Fruit fly (Drosophila melanogaster) whole organism, embryonic: ENCODE measurements around the gene CG42538.

Experiments
- Bgb ChIP-seq: fragments of 200-800 bp; sonication (Bioruptor generic); IDR thresholded peaks from 2 replicates; pipeline ENCODE4 v1.3.6; 2022; ENCODE audit warnings: missing biosample characterization, missing genetic modification characterization; ENCODE audit not compliant: partially characterized antibody
- CG10267 ChIP-seq: fragments of 200-800 bp; sonication (Bioruptor generic); optimal IDR thresholded peaks from 2 replicates; lab custom pipeline; 2018; ENCODE audit warnings: missing biosample characterization, mild to moderate bottlenecking, missing genetic modification characterization, moderate library complexity
- CG11398 ChIP-seq: fragments of 200-800 bp; sonication (Bioruptor generic); optimal IDR thresholded peaks from 2 replicates; lab custom pipeline; 2016; ENCODE audit warnings: missing biosample characterization, missing genetic modification characterization
- CG12071 ChIP-seq: fragments of 200-800 bp; sonication (Bioruptor generic); optimal IDR thresholded peaks from 3 replicates; lab custom pipeline; 2018; ENCODE audit warnings: missing biosample characterization, mild to moderate bottlenecking, missing genetic modification characterization
- CG14441 ChIP-seq: fragments of 200-800 bp; sonication (Bioruptor generic); IDR thresholded peaks from 2 replicates; pipeline ENCODE4 v1.3.6; 2022; ENCODE audit warnings: missing biosample characterization, missing genetic modification characterization
- CG18599 ChIP-seq: fragments of 200-800 bp; sonication (Bioruptor generic); optimal IDR thresholded peaks from 3 replicates; lab custom pipeline; 2017; ENCODE audit warnings: missing biosample characterization, missing genetic modification characterization, mild to moderate bottlenecking, moderate library complexity, missing genetic modification reagents
- CG32532 ChIP-seq: fragments of 200-800 bp; sonication (Bioruptor generic); IDR thresholded peaks from 2 replicates; pipeline ENCODE4 v1.3.6; 2022; ENCODE audit warnings: missing biosample characterization, missing genetic modification characterization
- CG34422 ChIP-seq: fragments of 200-800 bp; sonication (Bioruptor generic); IDR thresholded peaks from 3 replicates; pipeline ENCODE4 v1.3.6; 2022; ENCODE audit warnings: missing biosample characterization, missing genetic modification characterization
- CG4328 ChIP-seq: fragments of 200-800 bp; sonication (Bioruptor generic); optimal IDR thresholded peaks from 3 replicates; lab custom pipeline; 2017; ENCODE audit warnings: missing biosample characterization, missing genetic modification reagents, missing genetic modification characterization
- CG6689 ChIP-seq: fragments of 200-800 bp; sonication (Bioruptor generic); IDR thresholded peaks from 2 replicates; pipeline ENCODE4 v1.3.6; 2022; ENCODE audit warnings: missing biosample characterization, missing genetic modification characterization
- CG6791 ChIP-seq: fragments of 200-800 bp; sonication (Bioruptor generic); IDR thresholded peaks from 3 replicates; pipeline ENCODE4 v1.3.6; 2022; ENCODE audit warnings: missing biosample characterization, missing genetic modification characterization; ENCODE audit not compliant: partially characterized antibody
- CG8924 ChIP-seq: fragments of 200-800 bp; optimal IDR thresholded peaks from 3 replicates; lab custom pipeline; 2019; ENCODE audit warnings: missing biosample characterization, mild to moderate bottlenecking, missing genetic modification characterization, moderate library complexity
- CkIIα-i1 ChIP-seq: fragments of 200-800 bp; sonication (Bioruptor generic); IDR thresholded peaks from 2 replicates; pipeline ENCODE4 v1.3.6; 2022; ENCODE audit warnings: missing biosample characterization, missing genetic modification characterization
- D19A ChIP-seq: fragments of 200-800 bp; optimal IDR thresholded peaks from 3 replicates; lab custom pipeline; 2019; ENCODE audit warnings: missing biosample characterization, mild to moderate bottlenecking, missing genetic modification characterization, moderate library complexity
- Drgx ChIP-seq: fragments of 200-800 bp; sonication (Bioruptor generic); IDR thresholded peaks from 2 replicates; pipeline ENCODE4 v1.3.6; 2022; ENCODE audit warnings: missing biosample characterization, missing genetic modification characterization
- Fer3 ChIP-seq: fragments of 200-800 bp; sonication (Bioruptor generic); optimal IDR thresholded peaks from 2 replicates; lab custom pipeline; 2018; ENCODE audit warnings: missing biosample characterization, mild to moderate bottlenecking, missing genetic modification characterization, moderate library complexity
- HLH3B ChIP-seq: fragments of 200-800 bp; sonication (Bioruptor generic); IDR thresholded peaks from 2 replicates; pipeline ENCODE4 v1.3.6; 2022; ENCODE audit warnings: missing biosample characterization, missing genetic modification characterization
- Lhr ChIP-seq: fragments of 200-800 bp; sonication (Bioruptor generic); optimal IDR thresholded peaks from 3 replicates; lab custom pipeline; 2017; ENCODE audit warnings: mild to moderate bottlenecking, missing biosample characterization, missing genetic modification reagents, missing genetic modification characterization
- Med ChIP-seq: fragments of 200-800 bp; sonication (Bioruptor generic); peaks from one replicate; lab custom pipeline; 2016; ENCODE audit warnings: missing biosample characterization, missing genetic modification characterization, mild to moderate bottlenecking, inconsistent platforms, moderate library complexity
- NfI ChIP-seq: fragments of 200-800 bp; sonication (Bioruptor generic); optimal IDR thresholded peaks from 3 replicates; lab custom pipeline; 2018; ENCODE audit warnings: missing biosample characterization, mild to moderate bottlenecking, missing genetic modification characterization, moderate library complexity
- Pdp1 ChIP-seq, 2 experiments: fragments of 200-800 bp; sonication (Bioruptor generic); optimal IDR thresholded peaks; 3 replicates each; lab custom pipeline; 2016; ENCODE audit warnings: missing biosample characterization in 2 of 2, missing genetic modification characterization in 2 of 2, mild to moderate bottlenecking in 1 of 2, moderate library complexity in 1 of 2
- Rfx ChIP-seq: fragments of 200-800 bp; sonication (Bioruptor generic); IDR thresholded peaks from 2 replicates; pipeline ENCODE4 v1.3.6; 2022; ENCODE audit warnings: missing biosample characterization, missing genetic modification characterization
- Sry-β ChIP-seq: fragments of 200-800 bp; sonication (Bioruptor generic); optimal IDR thresholded peaks from 2 replicates; lab custom pipeline; 2018; ENCODE audit warnings: missing biosample characterization, mild to moderate bottlenecking, missing genetic modification characterization, moderate library complexity
- Xrp1 ChIP-seq: fragments of 200-800 bp; sonication (Bioruptor generic); IDR thresholded peaks from 2 replicates; pipeline ENCODE4 v1.3.6; 2022; ENCODE audit warnings: missing biosample characterization, missing genetic modification characterization
- chif ChIP-seq, 2 experiments: fragments of 200-800 bp; sonication (Bioruptor generic); optimal IDR thresholded peaks; 3 replicates each; lab custom pipeline; 2016; ENCODE audit warnings: missing biosample characterization in 2 of 2, missing genetic modification characterization in 2 of 2
- chinmo ChIP-seq: fragments of 200-800 bp; sonication (Bioruptor generic); IDR thresholded peaks from 4 replicates; pipeline ENCODE4 v1.3.6; 2022; ENCODE audit warnings: missing biosample characterization, missing genetic modification characterization; ENCODE audit not compliant: partially characterized antibody
- chm ChIP-seq: fragments of 200-800 bp; sonication (Bioruptor generic); IDR thresholded peaks from 2 replicates; pipeline ENCODE4 v1.3.6; 2022; ENCODE audit warnings: missing biosample characterization, missing genetic modification characterization
- ci ChIP-seq: fragments of 200-800 bp; sonication (Bioruptor generic); IDR thresholded peaks from 3 replicates; pipeline ENCODE4 v1.3.6; 2022; ENCODE audit warnings: missing biosample characterization, missing genetic modification characterization
- crc ChIP-seq: fragments of 200-800 bp; sonication (Bioruptor generic); optimal IDR thresholded peaks from 2 replicates; lab custom pipeline; 2016; ENCODE audit warnings: missing biosample characterization, missing genetic modification characterization
- dmrt11E ChIP-seq: fragments of 200-800 bp; sonication (Bioruptor generic); optimal IDR thresholded peaks from 3 replicates; lab custom pipeline; 2018; ENCODE audit warnings: missing biosample characterization, mild to moderate bottlenecking, missing genetic modification characterization, moderate library complexity
- ftz-f1 ChIP-seq: fragments of 200-800 bp; sonication (Bioruptor generic); optimal IDR thresholded peaks from 2 replicates; lab custom pipeline; 2016; ENCODE audit warnings: missing biosample characterization, missing genetic modification characterization
- kni ChIP-seq: fragments of 200-800 bp; sonication (Bioruptor generic); optimal IDR thresholded peaks from 3 replicates; lab custom pipeline; 2017; ENCODE audit warnings: mild to moderate bottlenecking, missing biosample characterization, missing genetic modification reagents, missing genetic modification characterization
- lab ChIP-seq: fragments of 200-800 bp; sonication (Bioruptor generic); optimal IDR thresholded peaks from 3 replicates; lab custom pipeline; 2017; ENCODE audit warnings: missing biosample characterization, missing genetic modification characterization, mild to moderate bottlenecking, moderate library complexity, missing genetic modification reagents
- lbe ChIP-seq: fragments of 200-800 bp; sonication (Bioruptor generic); optimal IDR thresholded peaks from 2 replicates; lab custom pipeline; 2016; ENCODE audit warnings: missing biosample characterization, mild to moderate bottlenecking, missing genetic modification characterization
- nerfin-2 ChIP-seq: fragments of 200-800 bp; sonication (Bioruptor generic); IDR thresholded peaks from 2 replicates; pipeline ENCODE4 v1.3.6; 2022; ENCODE audit warnings: missing biosample characterization, missing genetic modification characterization; ENCODE audit not compliant: partially characterized antibody
- nom ChIP-seq: fragments of 200-800 bp; sonication (Bioruptor generic); optimal IDR thresholded peaks from 2 replicates; lab custom pipeline; 2017; ENCODE audit warnings: missing biosample characterization, missing genetic modification characterization, mild to moderate bottlenecking, moderate library complexity, missing genetic modification reagents
- otp ChIP-seq: fragments of 200-800 bp; sonication (Bioruptor generic); IDR thresholded peaks from 3 replicates; pipeline ENCODE4, ENCODE4 v1.3.6; 2022; ENCODE audit warnings: missing biosample characterization, missing genetic modification characterization
- pnt ChIP-seq: fragments of 200-800 bp; sonication (Bioruptor generic); optimal IDR thresholded peaks from 3 replicates; lab custom pipeline; 2016; ENCODE audit warnings: missing biosample characterization, missing genetic modification characterization
- repo ChIP-seq: fragments of 200-800 bp; sonication (Bioruptor generic); optimal IDR thresholded peaks from 2 replicates; lab custom pipeline; 2016; ENCODE audit warnings: missing biosample characterization, missing genetic modification characterization
- rib ChIP-seq: fragments of 200-800 bp; sonication (Bioruptor generic); IDR thresholded peaks from 2 replicates; pipeline ENCODE4 v1.3.6; 2022; ENCODE audit warnings: missing biosample characterization, missing genetic modification characterization
- sens ChIP-seq: fragments of 200-800 bp; sonication (Bioruptor generic); peaks from one replicate; lab custom pipeline; 2016; ENCODE audit warnings: missing biosample characterization, missing genetic modification characterization
- tap ChIP-seq: fragments of 200-800 bp; optimal IDR thresholded peaks from 3 replicates; lab custom pipeline; 2019; ENCODE audit warnings: missing biosample characterization, mild to moderate bottlenecking, missing genetic modification characterization, moderate library complexity
- tna ChIP-seq: fragments of 200-800 bp; sonication (Bioruptor generic); IDR thresholded peaks from 2 replicates; pipeline ENCODE4 v1.3.6; 2022; ENCODE audit warnings: missing biosample characterization, missing genetic modification characterization; ENCODE audit not compliant: partially characterized antibody
- vvl ChIP-seq: fragments of 200-800 bp; sonication (Bioruptor generic); IDR thresholded peaks from 2 replicates; pipeline ENCODE4 v1.3.6; 2022; ENCODE audit warnings: missing biosample characterization, missing genetic modification characterization
- z ChIP-seq: fragments of 200-800 bp; sonication (Bioruptor generic); IDR thresholded peaks from 3 replicates; pipeline ENCODE4 v1.3.6; 2022; ENCODE audit warnings: missing biosample characterization, missing genetic modification characterization
- zfh1 ChIP-seq: fragments of 200-800 bp; sonication (Bioruptor generic); IDR thresholded peaks from 3 replicates; pipeline ENCODE4 v1.3.6; 2022; ENCODE audit warnings: missing biosample characterization, missing genetic modification characterization

CG42538 gene

DNA sequence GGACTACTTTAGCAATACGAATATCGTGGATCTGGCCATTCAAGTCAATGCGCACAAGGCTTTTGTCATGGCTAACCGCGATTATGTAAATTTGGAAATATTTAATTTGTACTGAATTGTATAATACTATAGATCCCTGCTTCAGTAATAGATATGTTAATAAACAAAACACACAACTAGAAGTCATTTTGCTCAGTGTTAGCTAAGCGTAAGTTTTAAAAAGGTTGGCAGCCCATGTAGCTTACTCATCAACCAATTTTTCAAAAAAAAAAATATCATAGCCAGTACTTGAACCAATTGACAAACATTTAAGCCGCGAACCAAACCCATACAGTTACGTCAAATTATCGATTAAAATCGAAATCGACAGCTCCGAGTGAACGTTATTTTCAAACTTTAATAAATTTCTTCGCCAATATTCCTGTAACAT lies 2.7 kb downstream of the CG42538 start (continued):
- TF ChIP-seq ftz-f1, result peak; percentile 39
- peak; percentile 48 for TF ChIP-seq crc
- TF ChIP-seq repo (GFP tag; lab: Kevin White, UChicago), result peak; percentile 73
- TF ChIP-seq CkIIα-i1, result no peak
- peak; percentile 60; the same call in 1 of the 3 replicates for TF ChIP-seq otp (GFP tag; lab: Robert Waterston, UW)
- TF ChIP-seq Sry-β (GFP tag; lab: Kevin White, UChicago), result no peak
- TF ChIP-seq pnt (GFP tag; lab: Kevin White, UChicago), result peak; percentile 54
- TF ChIP-seq NfI (GFP tag; lab: Kevin White, UChicago), result peak; percentile 63
- peak; percentile 81 for TF ChIP-seq chm
- TF ChIP-seq CG4328 (GFP tag; lab: Kevin White, UChicago), result no peak
- peak; percentile 53 to 76 for TF ChIP-seq chif (GFP tag; optimal IDR thresholded peaks at IDR 0.05; lab: Kevin White, UChicago)

DNA sequence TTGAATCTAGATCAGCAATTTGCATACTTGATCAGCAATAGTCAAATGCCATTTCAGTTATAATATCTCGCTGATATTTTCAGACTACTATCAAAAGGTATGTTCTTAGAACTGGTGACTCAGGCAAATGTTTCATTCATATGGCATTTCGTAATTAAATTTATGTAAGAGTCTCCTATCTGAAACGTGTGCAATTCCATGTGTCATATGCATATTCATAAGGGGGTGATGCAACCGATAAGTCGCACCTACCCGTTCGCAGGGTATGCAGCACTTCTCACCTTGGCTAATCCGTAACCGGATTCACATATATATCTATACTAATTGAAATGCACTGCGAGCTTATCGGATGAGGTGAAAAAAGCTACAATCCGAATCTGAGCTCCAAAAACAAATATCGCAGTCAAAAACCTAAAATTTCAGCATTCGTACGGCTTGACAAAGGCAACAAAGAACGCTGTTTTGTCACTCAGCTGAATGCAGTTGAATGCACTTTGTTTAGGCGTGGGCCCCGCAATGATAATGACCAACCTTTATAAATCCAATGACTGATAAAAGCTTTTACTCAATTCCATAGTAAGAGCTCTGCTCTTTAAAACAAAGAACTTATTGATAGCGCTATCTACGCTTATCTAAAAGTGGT lies 3.5 kb downstream of the CG42538 start:
- TF ChIP-seq sens (peak; percentile 70), Med (GFP tag; lab: Kevin White, UChicago) (peak; percentile 78), nerfin-2 (0 out of 2 replicates have a peak, but pooled peaks have one; percentile 15), ci (peak; percentile 59; the same call in 1 of the 3 replicates), tap (tag; lab: Kevin White, UChicago) (peak; percentile 4), CG14441 (GFP tag; lab: Robert Waterston, UW) (peak; percentile 21; the same call in 1 of the 2 replicates), vvl (peak; percentile 86), Rfx (0 out of 2 replicates have a peak, but pooled peaks have one; percentile 16), CG8924 (tag; lab: Kevin White, UChicago) (no peak), HLH3B (peak; percentile 4; the same call in 1 of the 2 replicates), tna (no peak), D19A (tag; lab: Kevin White, UChicago) (peak; percentile 71), lab (GFP tag; lab: Kevin White, UChicago) (peak; percentile 22), kni (GFP tag; lab: Kevin White, UChicago) (peak; percentile 47), chinmo (0 out of 4 replicates have a peak, but pooled peaks have one; percentile 33), Fer3 (no peak), CG34422 (GFP tag; lab: Robert Waterston, UW) (0 out of 3 replicates have a peak, but pooled peaks have one; percentile 30), CG12071 (GFP tag; lab: Kevin White, UChicago) (peak; percentile 2), CG6791 (0 out of 3 replicates have a peak, but pooled peaks have one; percentile 17), CG32532 (GFP tag; lab: Robert Waterston, UW) (0 out of 2 replicates have a peak, but pooled peaks have one; percentile 18), Xrp1 (GFP tag; lab: Robert Waterston, UW) (peak; percentile 19; the same call in 1 of the 2 replicates), Drgx (GFP tag; lab: Robert Waterston, UW) (peak; percentile 51), Bgb (peak; percentile 19; the same call in 1 of the 2 replicates), zfh1 (GFP tag; lab: Robert Waterston, UW) (peak; percentile 43; the same call in 1 of the 3 replicates), z (GFP tag; lab: Robert Waterston, UW) (0 out of 3 replicates have a peak, but pooled peaks have one; percentile 47), CG6689 (GFP tag; lab: Robert Waterston, UW) (peak; percentile 41; the same call in 1 of the 2 replicates), lbe (GFP tag; lab: Kevin White, UChicago) (peak; percentile 43), Pdp1 (GFP tag; optimal IDR thresholded peaks at IDR 0.05; lab: Kevin White, UChicago) (peak in 1 of 2 experiments; percentile 66), CG18599 (GFP tag; lab: Kevin White, UChicago) (peak; percentile 9), rib (GFP tag; lab: Robert Waterston, UW) (0 out of 2 replicates have a peak, but pooled peaks have one; percentile 8), CG11398 (GFP tag; lab: Kevin White, UChicago) (no peak), dmrt11E (tag; lab: Kevin White, UChicago) (no peak), chm (0 out of 2 replicates have a peak, but pooled peaks have one; percentile 48), Lhr (GFP tag; lab: Kevin White, UChicago) (no peak), nom (peak; percentile 45), CG10267 (no peak)
